Worm (Caenorhabditis elegans) whole organism, L1 larva: ENCODE measurements around the gene acr-12.
A peak's percentile ranks its signal among the peaks of the same experiment; 100 is the strongest.

Source experiments
- C04F5.9 ChIP-seq: sonication (generic microtip); optimal IDR thresholded peaks from 2 replicates; lab custom pipeline; 2016; ENCODE audit warnings: missing genetic modification characterization, missing compliant biosample characterization
- C34B4.2 ChIP-seq: sonication (generic microtip); optimal IDR thresholded peaks from 2 replicates; lab custom pipeline; 2017; ENCODE audit warnings: mild to moderate bottlenecking, missing genetic modification characterization, missing compliant biosample characterization
- Y116A8C.19 ChIP-seq: sonication (generic microtip); optimal IDR thresholded peaks from 2 replicates; lab custom pipeline; 2016; ENCODE audit warnings: missing compliant biosample characterization, missing genetic modification characterization, borderline replicate concordance
- aha-1 ChIP-seq: fragments of 150-350 bp; optimal IDR thresholded peaks from 2 replicates; lab custom pipeline; 2014; ENCODE audit warnings: missing biosample characterization, missing genetic modification characterization
- aly-2 ChIP-seq: fragments of 150-350 bp; optimal IDR thresholded peaks from 2 replicates; lab custom pipeline; 2014; ENCODE audit warnings: missing biosample characterization, missing genetic modification characterization
- ama-1 ChIP-seq: fragments of 150-350 bp; optimal IDR thresholded peaks from 2 replicates; lab custom pipeline; 2014
- ceh-63 ChIP-seq: fragments of 200-800 bp; sonication (Bioruptor generic); optimal IDR thresholded peaks from 2 replicates; lab custom pipeline; 2018; ENCODE audit warnings: mild to moderate bottlenecking, missing genetic modification characterization, missing compliant biosample characterization
- ceh-8 ChIP-seq: fragments of 200-800 bp; sonication (Bioruptor generic); optimal IDR thresholded peaks from 2 replicates; lab custom pipeline; 2018; ENCODE audit warnings: mild to moderate bottlenecking, missing genetic modification characterization, moderate library complexity, missing compliant biosample characterization
- ceh-88 ChIP-seq: fragments of 200-800 bp; sonication (Bioruptor generic); IDR thresholded peaks from 2 replicates; pipeline ENCODE4 v1.3.6; 2022; ENCODE audit warnings: missing genetic modification characterization, missing compliant biosample characterization
- ceh-90 ChIP-seq: sonication (generic microtip); optimal IDR thresholded peaks from 2 replicates; lab custom pipeline; 2016; ENCODE audit warnings: missing genetic modification characterization, missing compliant biosample characterization
- ces-1 ChIP-seq: fragments of 150-350 bp; optimal IDR thresholded peaks from 2 replicates; lab custom pipeline; 2014; ENCODE audit warnings: missing biosample characterization, missing genetic modification reagents, missing genetic modification characterization
- dpl-1 ChIP-seq, 3 experiments: fragments of 150-350 bp in 2 of 3; sonication (generic microtip) in 1 of 3; optimal IDR thresholded peaks; 2 replicates each; lab custom pipeline; 2014 to 2017; ENCODE audit warnings: missing biosample characterization in 3 of 3, missing genetic modification characterization in 3 of 3, missing genetic modification reagents in 3 of 3
- efl-1 ChIP-seq, 4 experiments: fragments of 150-350 bp; optimal IDR thresholded peaks in 3 of 4; peaks in 1 of 4; 1 replicate in 1 of 4; 2 replicates in 3 of 4; lab custom pipeline; 2014; ENCODE audit warnings: missing biosample characterization in 2 of 4, missing genetic modification characterization in 2 of 4, missing genetic modification reagents in 2 of 4
- egl-27 ChIP-seq, 2 experiments: fragments of 150-350 bp in 1 of 2; sonication (generic microtip); optimal IDR thresholded peaks; 3 replicates each; lab custom pipeline; 2017 to 2018; ENCODE audit warnings: missing biosample characterization in 2 of 2, missing genetic modification characterization in 2 of 2, missing genetic modification reagents in 2 of 2
- ets-5 ChIP-seq: fragments of 200-800 bp; sonication (Bioruptor generic); IDR thresholded peaks from 2 replicates; pipeline ENCODE4 v1.3.6; 2022; ENCODE audit warnings: missing genetic modification characterization, missing compliant biosample characterization
- fkh-8 ChIP-seq: sonication (generic microtip); optimal IDR thresholded peaks from 2 replicates; lab custom pipeline; 2016; ENCODE audit warnings: mild to moderate bottlenecking, missing genetic modification characterization, missing compliant biosample characterization
- fos-1 ChIP-seq: fragments of 150-350 bp; optimal IDR thresholded peaks from 2 replicates; lab custom pipeline; 2014; ENCODE audit warnings: missing biosample characterization, missing genetic modification characterization
- hlh-17 ChIP-seq: fragments of 200-800 bp; sonication (Bioruptor generic); optimal IDR thresholded peaks from 2 replicates; lab custom pipeline; 2018; ENCODE audit warnings: missing genetic modification characterization, mild to moderate bottlenecking, missing compliant biosample characterization, moderate library complexity, borderline replicate concordance
- hlh-4 ChIP-seq: sonication (generic microtip); optimal IDR thresholded peaks from 2 replicates; lab custom pipeline; 2016; ENCODE audit warnings: mild to moderate bottlenecking, missing genetic modification characterization, missing compliant biosample characterization
- hpl-2 ChIP-seq: fragments of 150-350 bp; optimal IDR thresholded peaks from 2 replicates; lab custom pipeline; 2014; ENCODE audit warnings: missing biosample characterization, missing genetic modification reagents, missing genetic modification characterization
- isw-1 ChIP-seq: fragments of 200-800 bp; sonication (Bioruptor generic); IDR thresholded peaks from 2 replicates; pipeline ENCODE4 v1.3.6; 2022; ENCODE audit warnings: missing genetic modification characterization, missing compliant biosample characterization
- jun-1 ChIP-seq: fragments of 150-350 bp; optimal IDR thresholded peaks from 2 replicates; lab custom pipeline; 2014; ENCODE audit warnings: missing biosample characterization, missing genetic modification reagents, missing genetic modification characterization
- lin-13 ChIP-seq: fragments of 150-350 bp; optimal IDR thresholded peaks from 2 replicates; lab custom pipeline; 2014; ENCODE audit warnings: missing biosample characterization, missing genetic modification reagents, missing genetic modification characterization
- lin-14 ChIP-seq: fragments of 200-800 bp; sonication (Bioruptor generic); optimal IDR thresholded peaks from 2 replicates; lab custom pipeline; 2018; ENCODE audit warnings: mild to moderate bottlenecking, missing genetic modification characterization, moderate library complexity, missing compliant biosample characterization
- lin-15B ChIP-seq: fragments of 150-350 bp; sonication (generic microtip); optimal IDR thresholded peaks from 3 replicates; lab custom pipeline; 2014; ENCODE audit warnings: missing biosample characterization, missing genetic modification characterization
- lin-35 ChIP-seq, 2 experiments: fragments of 150-350 bp; optimal IDR thresholded peaks; 2 replicates each; lab custom pipeline; 2014; ENCODE audit warnings: missing biosample characterization in 2 of 2, missing genetic modification characterization in 2 of 2, missing genetic modification reagents in 2 of 2
- lir-3 ChIP-seq: sonication (generic microtip); optimal IDR thresholded peaks from 2 replicates; lab custom pipeline; 2016; ENCODE audit warnings: mild to moderate bottlenecking, missing genetic modification characterization, moderate library complexity, missing compliant biosample characterization; ENCODE audit not compliant: poor library complexity
- lsy-2 ChIP-seq, 2 experiments: fragments of 150-350 bp; optimal IDR thresholded peaks; 2 replicates each; lab custom pipeline; 2014; ENCODE audit warnings: missing biosample characterization in 2 of 2, missing genetic modification characterization in 2 of 2
- mdl-1 ChIP-seq, 2 experiments: fragments of 150-350 bp; optimal IDR thresholded peaks; 2 replicates each; lab custom pipeline; 2014 to 2017; ENCODE audit warnings: missing biosample characterization in 2 of 2, missing genetic modification characterization in 2 of 2, inconsistent platforms in 1 of 2
- mef-2 ChIP-seq: fragments of 150-350 bp; optimal IDR thresholded peaks from 2 replicates; lab custom pipeline; 2014; ENCODE audit warnings: missing biosample characterization, missing genetic modification characterization
- nhr-12 ChIP-seq: sonication (generic microtip); optimal IDR thresholded peaks from 2 replicates; lab custom pipeline; 2017; ENCODE audit warnings: missing biosample characterization, missing genetic modification characterization
- nhr-20 ChIP-seq: sonication (generic microtip); optimal IDR thresholded peaks from 2 replicates; lab custom pipeline; 2016; ENCODE audit warnings: mild to moderate bottlenecking, missing genetic modification characterization, missing compliant biosample characterization
- nhr-28 ChIP-seq: fragments of 150-350 bp; optimal IDR thresholded peaks from 2 replicates; lab custom pipeline; 2014; ENCODE audit warnings: missing biosample characterization, missing genetic modification characterization
- nhr-47 ChIP-seq: sonication (generic microtip); optimal IDR thresholded peaks from 2 replicates; lab custom pipeline; 2016; ENCODE audit warnings: mild to moderate bottlenecking, missing genetic modification characterization, moderate library complexity, missing compliant biosample characterization
- nhr-77 ChIP-seq: fragments of 150-350 bp; optimal IDR thresholded peaks from 2 replicates; lab custom pipeline; 2014; ENCODE audit warnings: missing biosample characterization, missing genetic modification characterization
- nhr-85 ChIP-seq: sonication (generic microtip); peaks from one replicate; lab custom pipeline; 2016; ENCODE audit warnings: missing genetic modification characterization, inconsistent platforms, missing compliant biosample characterization
- pax-3 ChIP-seq: fragments of 200-800 bp; sonication (Bioruptor generic); optimal IDR thresholded peaks from 2 replicates; lab custom pipeline; 2018; ENCODE audit warnings: mild to moderate bottlenecking, missing genetic modification characterization, moderate library complexity, missing compliant biosample characterization
- pqm-1 ChIP-seq: sonication (generic microtip); optimal IDR thresholded peaks from 3 replicates; lab custom pipeline; 2017; ENCODE audit warnings: missing biosample characterization, missing genetic modification characterization
- rnt-1 ChIP-seq: sonication (generic microtip); optimal IDR thresholded peaks from 2 replicates; lab custom pipeline; 2016; ENCODE audit warnings: mild to moderate bottlenecking, missing genetic modification characterization, moderate library complexity, missing compliant biosample characterization
- skn-1 ChIP-seq: fragments of 150-350 bp; optimal IDR thresholded peaks from 2 replicates; lab custom pipeline; 2014; ENCODE audit warnings: missing biosample characterization, missing genetic modification characterization
- sox-4 ChIP-seq: sonication (generic microtip); optimal IDR thresholded peaks from 2 replicates; lab custom pipeline; 2016; ENCODE audit warnings: missing genetic modification characterization, missing compliant biosample characterization
- sup-37 ChIP-seq: fragments of 200-800 bp; sonication (Bioruptor generic); optimal IDR thresholded peaks from 2 replicates; lab custom pipeline; 2018; ENCODE audit warnings: mild to moderate bottlenecking, missing genetic modification characterization, missing compliant biosample characterization
- swsn-7 ChIP-seq: sonication (generic microtip); optimal IDR thresholded peaks from 2 replicates; lab custom pipeline; 2016; ENCODE audit warnings: missing genetic modification characterization, missing compliant biosample characterization
- tlp-1 ChIP-seq: fragments of 150-350 bp; optimal IDR thresholded peaks from 2 replicates; lab custom pipeline; 2014; ENCODE audit warnings: missing biosample characterization, missing genetic modification characterization
- unc-130 ChIP-seq: fragments of 150-350 bp; optimal IDR thresholded peaks from 2 replicates; lab custom pipeline; 2017; ENCODE audit warnings: missing biosample characterization, missing genetic modification characterization, inconsistent platforms
- unc-30 ChIP-seq: sonication (generic microtip); optimal IDR thresholded peaks from 2 replicates; lab custom pipeline; 2017; ENCODE audit warnings: missing biosample characterization, missing genetic modification characterization
- unc-98 ChIP-seq: fragments of 200-800 bp; sonication (Bioruptor generic); IDR thresholded peaks from 2 replicates; pipeline ENCODE4 v1.3.6; 2022; ENCODE audit warnings: missing genetic modification characterization, missing compliant biosample characterization
- zag-1 ChIP-seq: fragments of 150-350 bp; optimal IDR thresholded peaks from 2 replicates; lab custom pipeline; 2014; ENCODE audit warnings: missing biosample characterization, missing genetic modification characterization
- ztf-11 ChIP-seq, 2 experiments: sonication (generic microtip); optimal IDR thresholded peaks; 2 replicates each; lab custom pipeline; 2016 to 2017; ENCODE audit warnings: missing genetic modification characterization in 2 of 2, missing biosample characterization in 1 of 2, missing compliant biosample characterization in 1 of 2

The acr-12 gene

ce11 chrX:13527347-13528092 lies 5.1 kb upstream of the acr-12 start, which contains the start of gene pab-2 (continued):
- TF ChIP-seq egl-27 (tag; optimal IDR thresholded peaks at IDR 0.05; lab: Kevin White, UChicago) (peak in 1 of 2 experiments; percentile 17), lir-3 (no peak)

- TF ChIP-seq ces-1 (GFP tag; lab: Kevin White, UChicago) (no peak), ama-1 (no peak), skn-1 (tag; lab: Kevin White, UChicago) (peak; percentile 3), lin-15B (tag; lab: Kevin White, UChicago) (no peak), lin-13 (GFP tag; lab: Kevin White, UChicago) (no peak), nhr-85 (peak; percentile 81), nhr-20 (tag; lab: Kevin White, UChicago) (peak; percentile 93), ceh-88 (GFP tag; lab: Robert Waterston, UW) (no peak), pax-3 (tag; lab: Kevin White, UChicago) (no peak), aly-2 (no peak), hlh-17 (GFP tag; lab: Kevin White, UChicago) (no peak), ceh-8 (GFP tag; lab: Kevin White, UChicago) (no peak), nhr-77 (peak; percentile 36), C34B4.2 (no peak), hlh-4 (tag; lab: Kevin White, UChicago) (no peak), sup-37 (no peak), ceh-63 (GFP tag; lab: Kevin White, UChicago) (no peak), C04F5.9 (tag; lab: Kevin White, UChicago) (no peak), unc-130 (tag; lab: Kevin White, UChicago) (no peak), isw-1 (no peak), lin-35 (GFP tag; optimal IDR thresholded peaks at IDR 0.05; lab: Kevin White, UChicago) (peak in 1 of 2 experiments; percentile 78), aha-1 (tag; lab: Kevin White, UChicago) (no peak), ztf-11 (tag; optimal IDR thresholded peaks at IDR 0.05; lab: Kevin White, UChicago) (no peak), lsy-2 (tag; optimal IDR thresholded peaks at IDR 0.05; lab: Kevin White, UChicago) (peak in 1 of 2 experiments; percentile 41), nhr-28 (tag; lab: Kevin White, UChicago) (no peak), rnt-1 (tag; lab: Kevin White, UChicago) (no peak), unc-30 (no peak), Y116A8C.19 (tag; lab: Kevin White, UChicago) (no peak), mef-2 (tag; lab: Kevin White, UChicago) (no peak), zag-1 (tag; lab: Kevin White, UChicago) (no peak), ceh-90 (no peak), egl-27 (tag; optimal IDR thresholded peaks at IDR 0.05; lab: Kevin White, UChicago) (no peak), hpl-2 (GFP tag; lab: Kevin White, UChicago) (no peak), pqm-1 (tag; lab: Kevin White, UChicago) (no peak), tlp-1 (tag; lab: Kevin White, UChicago) (peak; percentile 42), fos-1 (tag; lab: Kevin White, UChicago) (peak; percentile 57), lin-14 (peak; percentile 57), sox-4 (tag; lab: Kevin White, UChicago) (no peak), jun-1 (tag; lab: Kevin White, UChicago) (peak; percentile 51), dpl-1 (GFP tag; optimal IDR thresholded peaks at IDR 0.05; lab: Kevin White, UChicago) (peak; percentile 19 to 42 (median 23)), ets-5 (GFP tag; lab: Robert Waterston, UW) (no peak), nhr-47 (tag; lab: Kevin White, UChicago) (peak; percentile 31), mdl-1 (tag; optimal IDR thresholded peaks at IDR 0.05; lab: Kevin White, UChicago) (peak in 1 of 2 experiments; percentile 79), swsn-7 (no peak), efl-1 (optimal IDR thresholded peaks at IDR 0.05; lab: Kevin White, UChicago) (peak in 1 of 2 experiments; percentile 5), efl-1 (GFP tag; optimal IDR thresholded peaks at IDR 0.05 in 1 of 2; lab: Kevin White, UChicago) (peak in 1 of 2 experiments; percentile 89), fkh-8 (tag; lab: Kevin White, UChicago) (no peak), unc-98 (GFP tag; lab: Robert Waterston, UW) (no peak), nhr-12 (tag; lab: Kevin White, UChicago) (no peak)
Measured at ce11 chrX:13528630-13529138, 4.0 kb upstream of the acr-12 start, which contains the start of gene F18H3.4. Gene F18H3.4 (plus strand): TSS chrX:13529088.
